Worm (Caenorhabditis elegans) whole organism, L2 larva: ENCODE measurements around the gene R11G1.2.

ENCODE experiments used
- C34F6.9 ChIP-seq: fragments of 150-350 bp; optimal IDR thresholded peaks from 2 replicates; lab custom pipeline; 2014; ENCODE audit warnings: missing biosample characterization, missing genetic modification characterization
- F13H6.1 ChIP-seq: sonication (generic microtip); optimal IDR thresholded peaks from 2 replicates; lab custom pipeline; 2016; ENCODE audit warnings: missing genetic modification characterization, missing compliant biosample characterization
- R02D3.7 ChIP-seq: fragments of 150-350 bp; optimal IDR thresholded peaks from 2 replicates; lab custom pipeline; 2014; ENCODE audit warnings: missing biosample characterization, missing genetic modification characterization
- Y55F3AM.14 ChIP-seq: fragments of 200-800 bp; sonication (Bioruptor generic); optimal IDR thresholded peaks from 2 replicates; lab custom pipeline; 2018; ENCODE audit warnings: mild to moderate bottlenecking, missing genetic modification characterization, missing compliant biosample characterization
- ZK546.5 ChIP-seq: sonication (generic microtip); optimal IDR thresholded peaks from 2 replicates; lab custom pipeline; 2017; ENCODE audit warnings: missing biosample characterization, missing genetic modification characterization
- alr-1 ChIP-seq: fragments of 150-350 bp; optimal IDR thresholded peaks from 2 replicates; lab custom pipeline; 2014; ENCODE audit warnings: missing biosample characterization, missing genetic modification characterization
- aly-2 ChIP-seq: fragments of 150-350 bp; optimal IDR thresholded peaks from 2 replicates; lab custom pipeline; 2014; ENCODE audit warnings: missing biosample characterization, missing genetic modification characterization
- ama-1 ChIP-seq: fragments of 150-350 bp; optimal IDR thresholded peaks from 2 replicates; lab custom pipeline; 2018; ENCODE audit warnings: inconsistent platforms
- blmp-1 ChIP-seq: sonication (generic microtip); optimal IDR thresholded peaks from 2 replicates; lab custom pipeline; 2017; ENCODE audit warnings: missing genetic modification characterization, mild to moderate bottlenecking, missing compliant biosample characterization, antibody characterized with exemption, moderate library complexity; ENCODE audit not compliant: insufficient read depth
- ceh-16 ChIP-seq: fragments of 150-350 bp; optimal IDR thresholded peaks from 2 replicates; lab custom pipeline; 2014; ENCODE audit warnings: missing biosample characterization, missing genetic modification characterization
- ceh-82 ChIP-seq: fragments of 150-350 bp; optimal IDR thresholded peaks from 2 replicates; lab custom pipeline; 2014; ENCODE audit warnings: missing biosample characterization, missing genetic modification characterization
- crh-2 ChIP-seq: sonication (generic microtip); optimal IDR thresholded peaks from 2 replicates; lab custom pipeline; 2017; ENCODE audit warnings: missing biosample characterization, missing genetic modification characterization
- dmd-4 ChIP-seq: sonication (generic microtip); optimal IDR thresholded peaks from 2 replicates; lab custom pipeline; 2017; ENCODE audit warnings: missing biosample characterization, missing genetic modification characterization
- egl-27 ChIP-seq: sonication (generic microtip); optimal IDR thresholded peaks from 3 replicates; lab custom pipeline; 2017; ENCODE audit warnings: missing biosample characterization, missing genetic modification reagents, missing genetic modification characterization
- elt-1 ChIP-seq: fragments of 150-350 bp; optimal IDR thresholded peaks from 2 replicates; lab custom pipeline; 2014; ENCODE audit warnings: missing biosample characterization, missing genetic modification characterization
- elt-3 ChIP-seq: sonication (generic microtip); optimal IDR thresholded peaks from 2 replicates; lab custom pipeline; 2017; ENCODE audit warnings: missing biosample characterization, missing genetic modification characterization
- fos-1 ChIP-seq: fragments of 150-350 bp; optimal IDR thresholded peaks from 2 replicates; lab custom pipeline; 2014; ENCODE audit warnings: missing biosample characterization, missing genetic modification characterization
- gmeb-1 ChIP-seq: fragments of 150-350 bp; optimal IDR thresholded peaks from 2 replicates; lab custom pipeline; 2014; ENCODE audit warnings: missing biosample characterization, missing genetic modification characterization
- lin-11 ChIP-seq: fragments of 150-350 bp; sonication (generic microtip); optimal IDR thresholded peaks from 2 replicates; lab custom pipeline; 2014; ENCODE audit warnings: missing biosample characterization, missing genetic modification characterization, inconsistent platforms, mixed read lengths
- lin-13 ChIP-seq: fragments of 150-350 bp; optimal IDR thresholded peaks from 2 replicates; lab custom pipeline; 2014; ENCODE audit warnings: missing biosample characterization, missing genetic modification reagents, missing genetic modification characterization
- lin-39 ChIP-seq: fragments of 150-350 bp; optimal IDR thresholded peaks from 2 replicates; lab custom pipeline; 2014; ENCODE audit warnings: missing biosample characterization, missing genetic modification reagents, missing genetic modification characterization
- lsy-2 ChIP-seq, 2 experiments: fragments of 150-350 bp in 1 of 2; sonication (generic microtip) in 1 of 2; optimal IDR thresholded peaks; 2 replicates each; lab custom pipeline; 2014 to 2017; ENCODE audit warnings: missing biosample characterization in 2 of 2, missing genetic modification characterization in 2 of 2
- mab-5 ChIP-seq: fragments of 150-350 bp; optimal IDR thresholded peaks from 2 replicates; lab custom pipeline; 2014; ENCODE audit warnings: missing biosample characterization, missing genetic modification characterization
- mbf-1 ChIP-seq: sonication (generic microtip); optimal IDR thresholded peaks from 2 replicates; lab custom pipeline; 2017; ENCODE audit warnings: missing biosample characterization, missing genetic modification characterization
- mdl-1 ChIP-seq, 2 experiments: fragments of 150-350 bp in 1 of 2; sonication (generic microtip) in 1 of 2; optimal IDR thresholded peaks; 2 replicates each; lab custom pipeline; 2017; ENCODE audit warnings: missing biosample characterization in 2 of 2, missing genetic modification characterization in 2 of 2
- nhr-10 ChIP-seq: sonication (generic microtip); optimal IDR thresholded peaks from 2 replicates; lab custom pipeline; 2017; ENCODE audit warnings: missing biosample characterization, missing genetic modification characterization
- nhr-11 ChIP-seq: fragments of 150-350 bp; optimal IDR thresholded peaks from 2 replicates; lab custom pipeline; 2014; ENCODE audit warnings: missing biosample characterization, missing genetic modification characterization
- nhr-12 ChIP-seq: fragments of 150-350 bp; optimal IDR thresholded peaks from 2 replicates; lab custom pipeline; 2014; ENCODE audit warnings: missing biosample characterization, missing genetic modification characterization
- nhr-129 ChIP-seq: fragments of 150-350 bp; optimal IDR thresholded peaks from 2 replicates; lab custom pipeline; 2014; ENCODE audit warnings: missing biosample characterization, missing genetic modification characterization
- nhr-21 ChIP-seq: fragments of 150-350 bp; optimal IDR thresholded peaks from 2 replicates; lab custom pipeline; 2014; ENCODE audit warnings: missing biosample characterization, missing genetic modification characterization
- nhr-23 ChIP-seq: fragments of 150-350 bp; optimal IDR thresholded peaks from 2 replicates; lab custom pipeline; 2014; ENCODE audit warnings: missing biosample characterization, missing genetic modification reagents, missing genetic modification characterization
- nhr-237 ChIP-seq: fragments of 150-350 bp; optimal IDR thresholded peaks from 2 replicates; lab custom pipeline; 2014; ENCODE audit warnings: missing biosample characterization, missing genetic modification characterization
- nhr-25 ChIP-seq: fragments of 150-350 bp; sonication (generic microtip); optimal IDR thresholded peaks from 3 replicates; lab custom pipeline; 2014; ENCODE audit warnings: missing biosample characterization, missing genetic modification characterization
- nhr-6 ChIP-seq: fragments of 150-350 bp; optimal IDR thresholded peaks from 2 replicates; lab custom pipeline; 2014; ENCODE audit warnings: missing biosample characterization, missing genetic modification characterization
- nhr-77 ChIP-seq: fragments of 150-350 bp; optimal IDR thresholded peaks from 2 replicates; lab custom pipeline; 2014; ENCODE audit warnings: missing biosample characterization, missing genetic modification characterization
- peb-1 ChIP-seq: fragments of 150-350 bp; optimal IDR thresholded peaks from 2 replicates; lab custom pipeline; 2014; ENCODE audit warnings: missing biosample characterization, missing genetic modification characterization
- sem-4 ChIP-seq: fragments of 150-350 bp; optimal IDR thresholded peaks from 2 replicates; lab custom pipeline; 2014; ENCODE audit warnings: missing biosample characterization, missing genetic modification reagents, missing genetic modification characterization
- skn-1 ChIP-seq: sonication (generic microtip); optimal IDR thresholded peaks from 2 replicates; lab custom pipeline; 2017; ENCODE audit warnings: missing biosample characterization, missing genetic modification characterization
- sma-3 ChIP-seq: sonication (generic microtip); optimal IDR thresholded peaks from 2 replicates; lab custom pipeline; 2016; ENCODE audit warnings: missing genetic modification reagents, missing genetic modification characterization, missing compliant biosample characterization
- sma-9 ChIP-seq, 2 experiments: fragments of 150-350 bp in 1 of 2; sonication (generic microtip) in 1 of 2; optimal IDR thresholded peaks; 2 replicates each; lab custom pipeline; 2014 to 2016; ENCODE audit warnings: missing genetic modification characterization in 2 of 2, mild to moderate bottlenecking in 1 of 2, missing biosample characterization in 1 of 2, missing compliant biosample characterization in 1 of 2, missing genetic modification reagents in 1 of 2, moderate library complexity in 1 of 2
- snpc-4 ChIP-seq: fragments of 150-350 bp; optimal IDR thresholded peaks from 2 replicates; lab custom pipeline; 2014; ENCODE audit warnings: missing biosample characterization, missing genetic modification characterization
- unc-39 ChIP-seq: fragments of 150-350 bp; optimal IDR thresholded peaks from 2 replicates; lab custom pipeline; 2014; ENCODE audit warnings: missing biosample characterization, missing genetic modification characterization
- unc-55 ChIP-seq: fragments of 150-350 bp; sonication (generic microtip); optimal IDR thresholded peaks from 3 replicates; lab custom pipeline; 2014; ENCODE audit warnings: missing biosample characterization, missing genetic modification reagents, missing genetic modification characterization
- unc-62 ChIP-seq: fragments of 150-350 bp; optimal IDR thresholded peaks from 2 replicates; lab custom pipeline; 2014; ENCODE audit warnings: missing biosample characterization, missing genetic modification reagents, missing genetic modification characterization
- zag-1 ChIP-seq: fragments of 150-350 bp; optimal IDR thresholded peaks from 2 replicates; lab custom pipeline; 2014; ENCODE audit warnings: missing biosample characterization, missing genetic modification characterization
- ztf-1 ChIP-seq: fragments of 200-800 bp; sonication (Bioruptor generic); conservative IDR thresholded peaks from 2 replicates; pipeline ENCODE4 v1.3.6; 2022; ENCODE audit warnings: missing genetic modification characterization, missing compliant biosample characterization
- ztf-11 ChIP-seq: sonication (generic microtip); optimal IDR thresholded peaks from 2 replicates; lab custom pipeline; 2017; ENCODE audit warnings: missing biosample characterization, missing genetic modification characterization
- ztf-4 ChIP-seq: fragments of 150-350 bp; optimal IDR thresholded peaks from 2 replicates; lab custom pipeline; 2014; ENCODE audit warnings: missing biosample characterization, missing genetic modification characterization

Gene R11G1.2

ce11 chrX:3696603-3697002, 46.2 kb downstream of the R11G1.2 start, which contains the start of gene C01C4.3:
Gene C01C4.3 (plus strand): TSS chrX:3696903.
- TF ChIP-seq gmeb-1 (tag; lab: Kevin White, UChicago) (no peak), ztf-1 (GFP tag; lab: Robert Waterston, UW) (no peak), nhr-25 (no peak), nhr-6 (tag; lab: Kevin White, UChicago) (no peak), sma-9 (GFP tag; optimal IDR thresholded peaks at IDR 0.05; lab: Kevin White, UChicago) (no peak), sma-9 (tag; optimal IDR thresholded peaks at IDR 0.05; lab: Kevin White, UChicago) (no peak), nhr-11 (tag; lab: Kevin White, UChicago) (no peak), mbf-1 (no peak), ama-1 (no peak), crh-2 (tag; lab: Kevin White, UChicago) (no peak), mdl-1 (tag; optimal IDR thresholded peaks at IDR 0.05; lab: Kevin White, UChicago) (no peak), lsy-2 (tag; optimal IDR thresholded peaks at IDR 0.05; lab: Kevin White, UChicago) (no peak), alr-1 (tag; lab: Kevin White, UChicago) (no peak)

- TF ChIP-seq nhr-77 (tag; lab: Kevin White, UChicago) (no peak), nhr-129 (peak; percentile 79), Y55F3AM.14 (no peak), zag-1 (tag; lab: Kevin White, UChicago) (peak; percentile 55), snpc-4 (tag; lab: Kevin White, UChicago) (no peak), alr-1 (tag; lab: Kevin White, UChicago) (no peak), ceh-82 (tag; lab: Kevin White, UChicago) (no peak), nhr-6 (tag; lab: Kevin White, UChicago) (no peak), C34F6.9 (peak; percentile 41), ztf-4 (tag; lab: Kevin White, UChicago) (no peak), sma-3 (GFP tag; lab: Kevin White, UChicago) (peak; percentile 40), aly-2 (no peak), mab-5 (peak; percentile 49), blmp-1 (tag; lab: Kevin White, UChicago) (no peak), nhr-12 (tag; lab: Kevin White, UChicago) (no peak), lin-13 (GFP tag; lab: Kevin White, UChicago) (peak; percentile 45), unc-55 (GFP tag; lab: Kevin White, UChicago) (peak; percentile 79), nhr-11 (tag; lab: Kevin White, UChicago) (no peak), ceh-16 (tag; lab: Kevin White, UChicago) (no peak), crh-2 (tag; lab: Kevin White, UChicago) (peak; percentile 57), dmd-4 (tag; lab: Kevin White, UChicago) (no peak), peb-1 (no peak), lsy-2 (tag; optimal IDR thresholded peaks at IDR 0.05; lab: Kevin White, UChicago) (peak; percentile 42 to 53), ZK546.5 (no peak), lin-39 (tag; lab: Kevin White, UChicago) (peak; percentile 7), nhr-237 (no peak), sma-9 (GFP tag; optimal IDR thresholded peaks at IDR 0.05; lab: Kevin White, UChicago) (peak; percentile 81), sma-9 (tag; optimal IDR thresholded peaks at IDR 0.05; lab: Kevin White, UChicago) (no peak), skn-1 (tag; lab: Kevin White, UChicago) (no peak), nhr-21 (peak; percentile 14), nhr-25 (peak; percentile 4), nhr-10 (tag; lab: Kevin White, UChicago) (no peak), mbf-1 (no peak), fos-1 (tag; lab: Kevin White, UChicago) (peak; percentile 57), egl-27 (no peak), elt-1 (tag; lab: Kevin White, UChicago) (no peak), lin-11 (tag; lab: Kevin White, UChicago) (peak; percentile 35), elt-3 (tag; lab: Kevin White, UChicago) (no peak), F13H6.1 (peak; percentile 76), mdl-1 (tag; optimal IDR thresholded peaks at IDR 0.05; lab: Kevin White, UChicago) (no peak), ztf-11 (tag; lab: Kevin White, UChicago) (no peak), R02D3.7 (no peak), unc-39 (tag; lab: Kevin White, UChicago) (no peak), sem-4 (tag; lab: Kevin White, UChicago) (peak; percentile 9), unc-62 (no peak), ama-1 (no peak), gmeb-1 (tag; lab: Kevin White, UChicago) (peak; percentile 45), nhr-23 (tag; lab: Kevin White, UChicago) (no peak), ztf-1 (GFP tag; lab: Robert Waterston, UW) (no peak)
Measured at ce11 chrX:3697623-3698022, 47.2 kb downstream of the R11G1.2 start.
